Worm (Caenorhabditis elegans) whole organism, L1 larva: ENCODE data around the gene F56C9.10.

ENCODE experiments used
- ceh-88 ChIP-seq: fragments of 200-800 bp; sonication (Bioruptor generic); IDR thresholded peaks from 2 replicates; pipeline ENCODE4 v1.3.6; 2022; ENCODE audit warnings: missing genetic modification characterization, missing compliant biosample characterization
- nhr-47 ChIP-seq: sonication (generic microtip); optimal IDR thresholded peaks from 2 replicates; lab custom pipeline; 2016; ENCODE audit warnings: mild to moderate bottlenecking, missing genetic modification characterization, moderate library complexity, missing compliant biosample characterization
- pqm-1 ChIP-seq: sonication (generic microtip); optimal IDR thresholded peaks from 3 replicates; lab custom pipeline; 2017; ENCODE audit warnings: missing biosample characterization, missing genetic modification characterization
- zag-1 ChIP-seq: fragments of 150-350 bp; optimal IDR thresholded peaks from 2 replicates; lab custom pipeline; 2014; ENCODE audit warnings: missing biosample characterization, missing genetic modification characterization

DNA sequence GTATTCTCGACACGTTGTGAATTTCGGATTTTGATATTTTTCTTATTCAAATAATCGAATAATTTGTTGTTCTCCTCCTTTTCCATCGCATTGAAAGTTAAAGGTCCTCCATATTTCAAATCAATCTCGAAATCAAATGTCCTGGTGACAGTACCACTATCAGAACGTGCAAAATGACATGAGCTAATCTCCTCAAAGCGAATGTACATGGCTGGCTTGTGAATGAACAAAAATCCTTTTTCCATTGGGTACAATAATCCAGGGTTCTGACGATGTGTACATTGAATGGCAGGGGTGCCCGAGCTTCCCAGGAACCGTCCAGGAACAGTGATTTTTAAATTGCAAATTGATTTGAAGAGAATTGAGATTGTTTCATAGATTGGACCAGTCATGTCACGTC is 45.0 kb upstream of the F56C9.10 start:
- TF ChIP-seq ceh-88 = no peak
- no peak for TF ChIP-seq pqm-1 (tag; lab: Kevin White, UChicago)
- TF ChIP-seq zag-1 = no peak
- TF ChIP-seq nhr-47 (tag; lab: Kevin White, UChicago) = no peak
